Fruit fly (Drosophila melanogaster): ENCODE measurements around the gene f.
A peak's percentile ranks its signal among the peaks of the same experiment; 100 is the strongest.

The f gene

dm6 chrX:17229475-17230169 is 3.1 kb upstream of the f start (continued):
- TF ChIP-seq dmrt99B (tag; optimal IDR thresholded peaks at IDR 0.05) (no peak), Med (GFP tag) (peak; percentile 84), gfzf (GFP tag; optimal IDR thresholded peaks at IDR 0.05) (peak; percentile 3), Awh (GFP tag; IDR thresholded peaks at IDR 0.05) (peak; percentile 53; the same call in 1 of the 2 replicates), CG17912 (GFP tag; optimal IDR thresholded peaks at IDR 0.05) (no peak), unc-4 (GFP tag; IDR thresholded peaks at IDR 0.05; ENCODE audit: partially characterized antibody) (no peak), dan (GFP tag; IDR thresholded peaks at IDR 0.05) (no peak), mirr (GFP tag; optimal IDR thresholded peaks at IDR 0.05) (no peak), CG2120 (GFP tag; optimal IDR thresholded peaks at IDR 0.05) (peak; percentile 44), wek (GFP tag; optimal IDR thresholded peaks at IDR 0.05) (no peak), odd (GFP tag; optimal IDR thresholded peaks at IDR 0.05) (no peak), aop (GFP tag; IDR thresholded peaks at IDR 0.05) (no peak), CG12391 (tag; optimal IDR thresholded peaks at IDR 0.05) (peak; percentile 32), dimm (GFP tag; IDR thresholded peaks at IDR 0.05) (no peak), amos (GFP tag; IDR thresholded peaks at IDR 0.05; ENCODE audit: partially characterized antibody) (no peak), CG11398 (GFP tag; optimal IDR thresholded peaks at IDR 0.05) (no peak), bsh (GFP tag; optimal IDR thresholded peaks at IDR 0.05) (peak in 1 of 2 experiments; percentile 35), tup (GFP tag; optimal IDR thresholded peaks at IDR 0.05) (no peak), CG2875 (GFP tag; optimal IDR thresholded peaks at IDR 0.05) (no peak), Lim3 (GFP tag; IDR thresholded peaks at IDR 0.05) (no peak), ATbp (GFP tag; optimal IDR thresholded peaks at IDR 0.05) (no peak), Eip74EF (GFP tag; optimal IDR thresholded peaks at IDR 0.05) (peak in 1 of 2 experiments; percentile 78), CG34224 (GFP tag; IDR thresholded peaks at IDR 0.05; ENCODE audit: partially characterized antibody) (no peak), BEAF-32 (GFP tag; optimal IDR thresholded peaks at IDR 0.05) (no peak), CG15696 (tag; optimal IDR thresholded peaks at IDR 0.05) (no peak), zfh1 (GFP tag; IDR thresholded peaks at IDR 0.05) (no peak), CG4707 (GFP tag; optimal IDR thresholded peaks at IDR 0.05) (no peak), CG9932 (GFP tag; IDR thresholded peaks at IDR 0.05) (peak; percentile 30; the same call in 1 of the 2 replicates), maf-S (GFP tag; optimal IDR thresholded peaks at IDR 0.05) (no peak), CG7556 (GFP tag; optimal IDR thresholded peaks at IDR 0.05) (peak; percentile 2), Hr78 (GFP tag; optimal IDR thresholded peaks at IDR 0.05) (peak in 1 of 2 experiments; percentile 49), Xrp1 (GFP tag; IDR thresholded peaks at IDR 0.05) (no peak), CG14710 (tag; optimal IDR thresholded peaks at IDR 0.05) (no peak), YL-1 (GFP tag; optimal IDR thresholded peaks at IDR 0.05) (no peak), B-H1 (GFP tag; IDR thresholded peaks at IDR 0.05) (no peak), CG1832 (GFP tag; optimal IDR thresholded peaks at IDR 0.05) (no peak), Hey (tag; optimal IDR thresholded peaks at IDR 0.05) (no peak), CG10267 (tag; optimal IDR thresholded peaks at IDR 0.05) (no peak), Drgx (GFP tag; IDR thresholded peaks at IDR 0.05) (no peak), lbe (GFP tag; optimal IDR thresholded peaks at IDR 0.05) (no peak), Asciz (GFP tag; optimal IDR thresholded peaks at IDR 0.05) (no peak), CG13775 (GFP tag; optimal IDR thresholded peaks at IDR 0.05) (no peak), CG16815 (GFP tag; optimal IDR thresholded peaks at IDR 0.05) (no peak), CG11723 (GFP tag; optimal IDR thresholded peaks at IDR 0.05) (no peak), CG31365 (tag; optimal IDR thresholded peaks at IDR 0.05) (no peak), wdn (GFP tag; IDR thresholded peaks at IDR 0.05) (no peak), bcd (GFP tag; optimal IDR thresholded peaks at IDR 0.05) (no peak), fd96Cb (tag; optimal IDR thresholded peaks at IDR 0.05) (no peak)

Data from whole organism, embryonic.